Fruit fly (Drosophila melanogaster): ENCODE results near the gene Ranbp21.

dm6 chrX:19621145-19621544 lies 30.9 kb downstream of the Ranbp21 start, which contains the start of gene CG14221:
- TF ChIP-seq Ets96B (tag; optimal IDR thresholded peaks at IDR 0.05) (no peak), salr (GFP tag; optimal IDR thresholded peaks at IDR 0.05) (no peak), CG10669 (GFP tag; optimal IDR thresholded peaks at IDR 0.05) (no peak), Hr38 (GFP tag; optimal IDR thresholded peaks at IDR 0.05) (no peak), svp (GFP tag) (no peak), Sox102F (GFP tag; optimal IDR thresholded peaks at IDR 0.05) (no peak), Gug (GFP tag; IDR thresholded peaks at IDR 0.05) (no peak), Eip75B (GFP tag; optimal IDR thresholded peaks at IDR 0.05) (no peak), CG3032 (tag; optimal IDR thresholded peaks at IDR 0.05) (no peak), CG9139 (GFP tag; optimal IDR thresholded peaks at IDR 0.05) (no peak)

Measured in whole organism, prepupa.